Worm (Caenorhabditis elegans) whole organism, midembryonic: ENCODE measurements around the gene C40A11.6.

Source experiments
- T22C8.4 ChIP-seq: fragments of 200-800 bp; sonication (Bioruptor generic); IDR thresholded peaks from 2 replicates; pipeline ENCODE4 v1.3.6; 2022; ENCODE audit warnings: missing genetic modification characterization, missing compliant biosample characterization
- cog-1 ChIP-seq: sonication (generic microtip); optimal IDR thresholded peaks from 2 replicates; lab custom pipeline; 2016; ENCODE audit warnings: missing genetic modification characterization, missing compliant biosample characterization
- flt-1 ChIP-seq: fragments of 200-800 bp; sonication (Bioruptor generic); IDR thresholded peaks from 2 replicates; pipeline ENCODE4 v1.3.6; 2022; ENCODE audit warnings: missing genetic modification characterization, missing compliant biosample characterization
- klf-2 ChIP-seq: fragments of 200-800 bp; sonication (Bioruptor generic); conservative IDR thresholded peaks from 2 replicates; pipeline ENCODE4 v1.3.6; 2022; ENCODE audit warnings: missing genetic modification reagents, missing genetic modification characterization, missing compliant biosample characterization
- med-1 ChIP-seq: sonication (generic microtip); optimal IDR thresholded peaks from 2 replicates; lab custom pipeline; 2017; ENCODE audit warnings: missing genetic modification characterization, mild to moderate bottlenecking, missing compliant biosample characterization, antibody characterized with exemption, missing genetic modification reagents; ENCODE audit not compliant: insufficient read depth
- ref-1 ChIP-seq: fragments of 200-800 bp; sonication (Bioruptor generic); conservative IDR thresholded peaks from 2 replicates; pipeline ENCODE4 v1.3.6; 2022; ENCODE audit warnings: missing genetic modification reagents, missing genetic modification characterization, missing compliant biosample characterization
- tab-1 ChIP-seq: fragments of 200-800 bp; sonication (Bioruptor generic); IDR thresholded peaks from 2 replicates; pipeline ENCODE4 v1.3.6; 2022; ENCODE audit warnings: missing genetic modification characterization, missing compliant biosample characterization
- ztf-23 ChIP-seq: fragments of 200-800 bp; sonication (Bioruptor generic); IDR thresholded peaks from 2 replicates; pipeline ENCODE4 v1.3.6; 2022; ENCODE audit warnings: missing genetic modification reagents, missing genetic modification characterization, missing compliant biosample characterization
- ztf-29 ChIP-seq: fragments of 200-800 bp; sonication (Bioruptor generic); IDR thresholded peaks from 2 replicates; pipeline ENCODE4 v1.3.6; 2022; ENCODE audit warnings: missing genetic modification reagents, missing genetic modification characterization, missing compliant biosample characterization

The C40A11.6 gene

ce11 chrII:2099139-2099976, 46.1 kb downstream of the C40A11.6 start, which contains the start of gene math-42:
math-42 (plus strand) TSS chrII:2099926.
- no peak for TF ChIP-seq med-1 (GFP tag; lab: Kevin White, UChicago)
- no peak for TF ChIP-seq T22C8.4
- no peak for TF ChIP-seq ztf-23 (GFP tag; lab: Robert Waterston, UW)
- no peak for TF ChIP-seq flt-1 (GFP tag; lab: Robert Waterston, UW)
- TF ChIP-seq cog-1 = no peak
- no peak for TF ChIP-seq ref-1
- TF ChIP-seq ztf-29 = no peak

- TF ChIP-seq klf-2 (GFP tag; lab: Robert Waterston, UW) = no peak
- no peak for TF ChIP-seq tab-1 (GFP tag; lab: Robert Waterston, UW)
- TF ChIP-seq ztf-23 (GFP tag; lab: Robert Waterston, UW) = no peak
- no peak for TF ChIP-seq ref-1
- no peak for TF ChIP-seq ztf-29
- TF ChIP-seq T22C8.4 = no peak
- no peak for TF ChIP-seq med-1 (GFP tag; lab: Kevin White, UChicago)
- TF ChIP-seq cog-1 = no peak
- TF ChIP-seq flt-1 (GFP tag; lab: Robert Waterston, UW) = no peak
Measured at ce11 chrII:2094924-2095650, 50.4 kb downstream of the C40A11.6 start, which contains the start of gene T16A1.2. T16A1.2 (plus strand) TSS chrII:2095600.
